Worm (Caenorhabditis elegans) whole organism, young adult: Measurements from ENCODE around the gene emb-30.

Experiments used
- B0019.2 ChIP-seq: fragments of 200-800 bp; sonication (Bioruptor generic); conservative IDR thresholded peaks from 2 replicates; pipeline ENCODE4 v1.3.6; 2022; ENCODE audit warnings: missing genetic modification reagents, missing genetic modification characterization, missing compliant biosample characterization
- C17E4.6 ChIP-seq: fragments of 200-800 bp; sonication (Bioruptor generic); IDR thresholded peaks from 2 replicates; pipeline ENCODE4 v1.3.6; 2022; ENCODE audit warnings: missing genetic modification reagents, missing genetic modification characterization, missing compliant biosample characterization
- F37B4.10 ChIP-seq: fragments of 200-800 bp; sonication (Bioruptor generic); IDR thresholded peaks from 2 replicates; pipeline ENCODE4 v1.3.6; 2022; ENCODE audit warnings: missing genetic modification characterization, missing compliant biosample characterization
- F39B2.1 ChIP-seq: fragments of 200-800 bp; sonication (Bioruptor generic); IDR thresholded peaks from 2 replicates; pipeline ENCODE4 v1.3.6; 2022; ENCODE audit warnings: missing genetic modification reagents, missing genetic modification characterization, missing compliant biosample characterization
- F49E8.2 ChIP-seq: sonication (generic microtip); optimal IDR thresholded peaks from 3 replicates; lab custom pipeline; 2017; ENCODE audit warnings: missing genetic modification characterization, mild to moderate bottlenecking, missing compliant biosample characterization, antibody characterized with exemption, moderate library complexity; ENCODE audit not compliant: insufficient read depth
- F55B11.4 ChIP-seq: sonication (generic microtip); optimal IDR thresholded peaks from 2 replicates; lab custom pipeline; 2016; ENCODE audit warnings: missing compliant biosample characterization, missing genetic modification characterization, borderline replicate concordance; ENCODE audit not compliant: insufficient read depth
- F57C9.4 ChIP-seq: sonication (generic microtip); optimal IDR thresholded peaks from 2 replicates; lab custom pipeline; 2017; ENCODE audit warnings: mild to moderate bottlenecking, missing genetic modification characterization, missing compliant biosample characterization
- Y53F4B.3 ChIP-seq: fragments of 200-800 bp; sonication (Bioruptor generic); IDR thresholded peaks from 2 replicates; pipeline ENCODE4 v1.3.6; 2022; ENCODE audit warnings: missing genetic modification reagents, missing genetic modification characterization, missing compliant biosample characterization
- Y53G8AR.9 ChIP-seq: fragments of 200-800 bp; sonication (Bioruptor generic); conservative IDR thresholded peaks from 2 replicates; pipeline ENCODE4 v1.3.6; 2022; ENCODE audit warnings: missing genetic modification reagents, missing genetic modification characterization, missing compliant biosample characterization
- ama-1 ChIP-seq, 3 experiments: fragments of 150-350 bp in 1 of 3; sonication (generic microtip) in 2 of 3; optimal IDR thresholded peaks; 2 replicates each; lab custom pipeline; 2014 to 2018; ENCODE audit warnings: missing biosample characterization in 2 of 3, missing genetic modification characterization in 2 of 3, missing genetic modification reagents in 2 of 3
- athp-1 ChIP-seq: sonication (generic microtip); optimal IDR thresholded peaks from 2 replicates; lab custom pipeline; 2017; ENCODE audit warnings: mild to moderate bottlenecking, missing genetic modification characterization, missing compliant biosample characterization
- attf-6 ChIP-seq: fragments of 200-800 bp; sonication (Bioruptor generic); IDR thresholded peaks from 2 replicates; pipeline ENCODE4 v1.3.6; 2022; ENCODE audit warnings: missing genetic modification reagents, missing genetic modification characterization, missing compliant biosample characterization
- bed-1 ChIP-seq: fragments of 200-800 bp; sonication (Bioruptor generic); IDR thresholded peaks from 2 replicates; pipeline ENCODE4 v1.3.6; 2022; ENCODE audit warnings: missing genetic modification reagents, missing genetic modification characterization, missing compliant biosample characterization
- ccch-3 ChIP-seq: fragments of 200-800 bp; sonication (Bioruptor generic); optimal IDR thresholded peaks from 2 replicates; lab custom pipeline; 2018; ENCODE audit warnings: mild to moderate bottlenecking, missing genetic modification characterization, missing compliant biosample characterization
- ceh-58 ChIP-seq: fragments of 200-800 bp; sonication (Bioruptor generic); IDR thresholded peaks from 2 replicates; pipeline ENCODE4 v1.3.6; 2022; ENCODE audit warnings: missing genetic modification characterization, missing compliant biosample characterization
- ceh-79 ChIP-seq: sonication (generic microtip); optimal IDR thresholded peaks from 2 replicates; lab custom pipeline; 2017; ENCODE audit warnings: mild to moderate bottlenecking, missing genetic modification characterization, missing compliant biosample characterization
- ceh-91 ChIP-seq: fragments of 200-800 bp; sonication (Bioruptor generic); IDR thresholded peaks from 2 replicates; pipeline ENCODE4 v1.3.6; 2022; ENCODE audit warnings: missing genetic modification reagents, missing genetic modification characterization, missing compliant biosample characterization
- die-1 ChIP-seq: sonication (generic microtip); optimal IDR thresholded peaks from 2 replicates; lab custom pipeline; 2016; ENCODE audit warnings: missing genotype, mild to moderate bottlenecking, missing genetic modification characterization, missing compliant biosample characterization
- dpff-1 ChIP-seq: sonication (generic microtip); optimal IDR thresholded peaks from 2 replicates; lab custom pipeline; 2017; ENCODE audit warnings: mild to moderate bottlenecking, missing genetic modification characterization, missing compliant biosample characterization
- dpl-1 ChIP-seq: fragments of 150-350 bp; optimal IDR thresholded peaks from 2 replicates; lab custom pipeline; 2014; ENCODE audit warnings: missing biosample characterization, missing genetic modification reagents, missing genetic modification characterization
- efl-1 ChIP-seq: fragments of 150-350 bp; optimal IDR thresholded peaks from 2 replicates; lab custom pipeline; 2014; ENCODE audit warnings: missing biosample characterization, missing genetic modification reagents, missing genetic modification characterization
- egl-18 ChIP-seq: fragments of 200-800 bp; sonication (Bioruptor generic); IDR thresholded peaks from 2 replicates; pipeline ENCODE4 v1.3.6; 2022; ENCODE audit warnings: missing genetic modification reagents, missing genetic modification characterization, missing compliant biosample characterization
- egl-44 ChIP-seq: fragments of 200-800 bp; sonication (Bioruptor generic); IDR thresholded peaks from 2 replicates; pipeline ENCODE4 v1.3.6; 2022; ENCODE audit warnings: missing genetic modification reagents, missing genetic modification characterization, missing compliant biosample characterization
- ekl-4 ChIP-seq: fragments of 200-800 bp; sonication (Bioruptor generic); IDR thresholded peaks from 2 replicates; pipeline ENCODE4 v1.3.6; 2022; ENCODE audit warnings: missing genetic modification reagents, missing genetic modification characterization, missing compliant biosample characterization
- ets-4 ChIP-seq: fragments of 200-800 bp; sonication (Bioruptor generic); optimal IDR thresholded peaks from 2 replicates; lab custom pipeline; 2018; ENCODE audit warnings: mild to moderate bottlenecking, missing genetic modification characterization, missing compliant biosample characterization
- fkh-3 ChIP-seq: sonication (generic microtip); optimal IDR thresholded peaks from 2 replicates; lab custom pipeline; 2016; ENCODE audit warnings: mild to moderate bottlenecking, missing genetic modification characterization, missing compliant biosample characterization
- gei-17 ChIP-seq: fragments of 200-800 bp; sonication (Bioruptor generic); optimal IDR thresholded peaks from 2 replicates; lab custom pipeline; 2018; ENCODE audit warnings: mild to moderate bottlenecking, missing genetic modification characterization, missing compliant biosample characterization
- hlh-26 ChIP-seq: fragments of 200-800 bp; sonication (Bioruptor generic); conservative IDR thresholded peaks from 2 replicates; pipeline ENCODE4 v1.3.6; 2022; ENCODE audit warnings: missing genetic modification reagents, missing genetic modification characterization, missing compliant biosample characterization
- hrde-1 ChIP-seq: sonication (generic microtip); optimal IDR thresholded peaks from 2 replicates; lab custom pipeline; 2016; ENCODE audit warnings: missing genetic modification characterization, mild to moderate bottlenecking, missing compliant biosample characterization, moderate library complexity, missing genotype, missing genetic modification reagents, borderline replicate concordance
- hsf-1 ChIP-seq: fragments of 200-800 bp; sonication (Bioruptor generic); IDR thresholded peaks from 2 replicates; pipeline ENCODE4 v1.3.6; 2022; ENCODE audit warnings: missing genetic modification reagents, missing genetic modification characterization, missing compliant biosample characterization
- let-526 ChIP-seq: fragments of 200-800 bp; sonication (Bioruptor generic); IDR thresholded peaks from 2 replicates; pipeline ENCODE4 v1.3.6; 2022; ENCODE audit warnings: missing genetic modification reagents, missing genetic modification characterization, missing compliant biosample characterization
- let-607 ChIP-seq, 2 experiments: fragments of 200-800 bp in 1 of 2; sonication (Bioruptor generic) in 1 of 2; sonication (generic microtip) in 1 of 2; optimal IDR thresholded peaks; 2 replicates each; lab custom pipeline; 2016 to 2018; ENCODE audit warnings: mild to moderate bottlenecking in 2 of 2, missing compliant biosample characterization in 2 of 2, missing genetic modification characterization in 2 of 2, moderate library complexity in 2 of 2, missing genotype in 1 of 2
- lin-40 ChIP-seq: sonication (generic microtip); optimal IDR thresholded peaks from 2 replicates; lab custom pipeline; 2016; ENCODE audit warnings: missing genetic modification characterization, mild to moderate bottlenecking, missing compliant biosample characterization, missing genotype, missing genetic modification reagents
- lin-54 ChIP-seq: fragments of 200-800 bp; sonication (Bioruptor generic); optimal IDR thresholded peaks from 2 replicates; lab custom pipeline; 2018; ENCODE audit warnings: mild to moderate bottlenecking, missing genetic modification characterization, missing compliant biosample characterization
- lir-1 ChIP-seq: fragments of 200-800 bp; sonication (Bioruptor generic); conservative IDR thresholded peaks from 2 replicates; pipeline ENCODE4 v1.3.6; 2022; ENCODE audit warnings: missing genetic modification reagents, missing genetic modification characterization, missing compliant biosample characterization
- lsl-1 ChIP-seq: fragments of 200-800 bp; sonication (Bioruptor generic); optimal IDR thresholded peaks from 2 replicates; lab custom pipeline; 2018; ENCODE audit warnings: mild to moderate bottlenecking, missing genetic modification characterization, moderate library complexity, missing compliant biosample characterization
- madf-3 ChIP-seq: fragments of 200-800 bp; sonication (Bioruptor generic); IDR thresholded peaks from 2 replicates; pipeline ENCODE4 v1.3.6; 2022; ENCODE audit warnings: missing genetic modification reagents, missing genetic modification characterization, missing compliant biosample characterization
- mcd-1 ChIP-seq: fragments of 200-800 bp; sonication (Bioruptor generic); IDR thresholded peaks from 2 replicates; pipeline ENCODE4 v1.3.6; 2022; ENCODE audit warnings: missing genetic modification reagents, missing genetic modification characterization, missing compliant biosample characterization
- mes-4 ChIP-seq: sonication (generic microtip); optimal IDR thresholded peaks from 2 replicates; lab custom pipeline; 2016; ENCODE audit warnings: missing genotype, missing genetic modification characterization, missing compliant biosample characterization
- nfya-2 ChIP-seq: fragments of 200-800 bp; sonication (Bioruptor generic); IDR thresholded peaks from 2 replicates; pipeline ENCODE4 v1.3.6; 2022; ENCODE audit warnings: missing genetic modification reagents, missing genetic modification characterization, missing compliant biosample characterization
- repo-1 ChIP-seq: sonication (generic microtip); optimal IDR thresholded peaks from 2 replicates; lab custom pipeline; 2017; ENCODE audit warnings: mild to moderate bottlenecking, missing genetic modification characterization, missing compliant biosample characterization
- snpc-1.3 ChIP-seq: sonication (generic microtip); optimal IDR thresholded peaks from 2 replicates; lab custom pipeline; 2017; ENCODE audit warnings: missing genetic modification characterization, mild to moderate bottlenecking, missing compliant biosample characterization, antibody characterized with exemption, moderate library complexity, missing genotype, missing genetic modification reagents; ENCODE audit not compliant: insufficient read depth
- snpc-3.4 ChIP-seq: sonication (generic microtip); optimal IDR thresholded peaks from 2 replicates; lab custom pipeline; 2017; ENCODE audit warnings: missing genetic modification characterization, mild to moderate bottlenecking, missing compliant biosample characterization, antibody characterized with exemption, moderate library complexity, missing genotype, missing genetic modification reagents
- tlf-1 ChIP-seq: fragments of 200-800 bp; sonication (Bioruptor generic); optimal IDR thresholded peaks from 2 replicates; lab custom pipeline; 2018; ENCODE audit warnings: mild to moderate bottlenecking, missing genetic modification characterization, missing compliant biosample characterization
- ztf-18 ChIP-seq: sonication (generic microtip); optimal IDR thresholded peaks from 2 replicates; lab custom pipeline; 2016; ENCODE audit warnings: missing genotype, mild to moderate bottlenecking, missing genetic modification characterization, missing compliant biosample characterization
- ztf-26 ChIP-seq: sonication (generic microtip); optimal IDR thresholded peaks from 2 replicates; lab custom pipeline; 2017; ENCODE audit warnings: missing genetic modification characterization, missing compliant biosample characterization
- ztf-3 ChIP-seq: fragments of 200-800 bp; sonication (Bioruptor generic); optimal IDR thresholded peaks from 2 replicates; lab custom pipeline; 2018; ENCODE audit warnings: mild to moderate bottlenecking, missing genetic modification characterization, missing compliant biosample characterization

The emb-30 gene

ce11 chrIII:9462785-9463467 lies 21.7 kb upstream of the emb-30 start (continued):
- TF ChIP-seq ama-1 (optimal IDR thresholded peaks at IDR 0.05; lab: Kevin White, UChicago) (no peak), ama-1 (GFP tag; optimal IDR thresholded peaks at IDR 0.05; lab: Kevin White, UChicago) (peak in 1 of 2 experiments; percentile 16), repo-1 (tag; lab: Kevin White, UChicago) (peak; percentile 37), let-607 (tag; optimal IDR thresholded peaks at IDR 0.05; lab: Kevin White, UChicago) (peak in 1 of 2 experiments; percentile 13), lin-40 (tag; lab: Kevin White, UChicago) (no peak), egl-44 (GFP tag; lab: Robert Waterston, UW) (no peak), Y53G8AR.9 (GFP tag; lab: Robert Waterston, UW) (no peak; the same call in 1 of the 2 replicates), ccch-3 (GFP tag; lab: Kevin White, UChicago) (no peak), F55B11.4 (no peak), hlh-26 (no peak), Y53F4B.3 (GFP tag; lab: Robert Waterston, UW) (0 out of 2 replicates have a peak, but pooled peaks have one; percentile 22), attf-6 (GFP tag; lab: Robert Waterston, UW) (0 out of 2 replicates have a peak, but pooled peaks have one; percentile 21), lsl-1 (GFP tag; lab: Kevin White, UChicago) (peak; percentile 1), ztf-18 (tag; lab: Kevin White, UChicago) (no peak), dpl-1 (no peak), ztf-3 (GFP tag; lab: Kevin White, UChicago) (no peak), ceh-58 (GFP tag; lab: Robert Waterston, UW) (no peak), let-526 (no peak), fkh-3 (tag; lab: Kevin White, UChicago) (peak; percentile 60), F49E8.2 (tag; lab: Kevin White, UChicago) (peak; percentile 58), F37B4.10 (no peak), snpc-1.3 (tag; lab: Kevin White, UChicago) (peak; percentile 37), B0019.2 (GFP tag; lab: Robert Waterston, UW) (no peak), C17E4.6 (GFP tag; lab: Robert Waterston, UW) (no peak), mcd-1 (0 out of 2 replicates have a peak, but pooled peaks have one; percentile 20), F39B2.1 (no peak), ets-4 (GFP tag; lab: Kevin White, UChicago) (no peak), efl-1 (GFP tag; lab: Kevin White, UChicago) (no peak), tlf-1 (GFP tag; lab: Kevin White, UChicago) (peak; percentile 30), ekl-4 (GFP tag; lab: Robert Waterston, UW) (no peak), lir-1 (GFP tag; lab: Robert Waterston, UW) (no peak), hsf-1 (GFP tag; lab: Robert Waterston, UW) (0 out of 2 replicates have a peak, but pooled peaks have one; percentile 24), egl-18 (no peak), gei-17 (no peak), snpc-3.4 (tag; lab: Kevin White, UChicago) (no peak), madf-3 (GFP tag; lab: Robert Waterston, UW) (no peak), ceh-79 (no peak), nfya-2 (no peak), die-1 (no peak), F57C9.4 (tag; lab: Kevin White, UChicago) (no peak), athp-1 (tag; lab: Kevin White, UChicago) (peak; percentile 77), ztf-26 (no peak), ceh-91 (GFP tag; lab: Robert Waterston, UW) (no peak), mes-4 (tag; lab: Kevin White, UChicago) (no peak), hrde-1 (tag; lab: Kevin White, UChicago) (peak; percentile 73), lin-54 (GFP tag; lab: Kevin White, UChicago) (peak; percentile 48), dpff-1 (peak; percentile 30), bed-1 (GFP tag; lab: Robert Waterston, UW) (no peak)
